In the genomic region with DNA sequence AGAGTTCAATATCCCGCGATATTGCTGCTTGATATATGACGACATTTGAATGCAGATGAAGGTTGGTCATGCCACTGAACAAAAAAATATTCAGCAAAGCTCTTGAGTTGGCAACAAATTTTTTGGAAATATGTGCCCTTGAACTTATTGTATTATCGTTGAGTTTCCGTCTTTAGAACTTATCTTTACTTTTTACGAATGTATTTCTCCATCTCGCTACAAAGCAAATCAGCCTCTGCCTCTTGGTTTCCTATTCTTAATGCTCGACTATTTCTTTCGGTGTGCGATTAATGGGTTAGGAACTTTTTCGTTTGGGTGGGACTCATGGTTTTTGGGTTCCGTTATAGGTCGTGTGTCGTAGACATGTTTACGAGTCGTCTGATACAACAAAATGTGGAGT, we compare ENCODE assay signal across 1 fruit fly cellular context.
TF ChIP-seq lines count a peak whose summit lies in the region.

No protein-coding gene starts in this region.

TF ChIP-seq in whole organism, embryonic, 481 proteins besides CTCF, POLR2A, EP300 and RAD21 (continued from another document and continues in another):
- TF ChIP-seq CG7556 (GFP tag; optimal IDR thresholded peaks at IDR 0.05; lab: Kevin White, UChicago) (peak; percentile 57), cas (GFP tag; IDR thresholded peaks at IDR 0.05; lab: Robert Waterston, UW) (no peak), bcd (GFP tag; optimal IDR thresholded peaks at IDR 0.05; lab: Kevin White, UChicago) (peak; percentile 56), Scr (GFP tag; IDR thresholded peaks at IDR 0.05; lab: Robert Waterston, UW; ENCODE audit: partially characterized antibody) (no peak), Dek (tag; optimal IDR thresholded peaks at IDR 0.05; lab: Kevin White, UChicago) (no peak), gt (GFP tag; IDR thresholded peaks at IDR 0.05; lab: Robert Waterston, UW) (peak; percentile 24; the same call in 1 of the 2 replicates), BtbVII (GFP tag; optimal IDR thresholded peaks at IDR 0.05; lab: Kevin White, UChicago) (peak; percentile 44), CG1233 (GFP tag; optimal IDR thresholded peaks at IDR 0.05; lab: Kevin White, UChicago) (peak; percentile 13), fd3F (GFP tag; optimal IDR thresholded peaks at IDR 0.05; lab: Kevin White, UChicago) (no peak), CG4360 (GFP tag; IDR thresholded peaks at IDR 0.05; lab: Robert Waterston, UW) (0 out of 2 replicates have a peak, but pooled peaks have one; percentile 4), Aef1 (GFP tag; IDR thresholded peaks at IDR 0.05; lab: Robert Waterston, UW) (no peak; the same call in 2 of the 3 replicates), crp (GFP tag; optimal IDR thresholded peaks at IDR 0.05; lab: Kevin White, UChicago) (no peak), CG12659 (GFP tag; optimal IDR thresholded peaks at IDR 0.05; lab: Kevin White, UChicago) (peak; percentile 50), pum (GFP tag; optimal IDR thresholded peaks at IDR 0.05; lab: Kevin White, UChicago) (peak; percentile 71), zen2 (GFP tag; IDR thresholded peaks at IDR 0.05; lab: Robert Waterston, UW; ENCODE audit: partially characterized antibody) (no peak), Jarid2 (GFP tag; optimal IDR thresholded peaks at IDR 0.05; lab: Kevin White, UChicago) (peak; percentile 9), Ptx1 (GFP tag; IDR thresholded peaks at IDR 0.05; lab: Robert Waterston, UW) (peak; percentile 41), Drgx (GFP tag; IDR thresholded peaks at IDR 0.05; lab: Robert Waterston, UW) (no peak), CG16779 (GFP tag; IDR thresholded peaks at IDR 0.05; lab: Robert Waterston, UW) (no peak), sens-2 (GFP tag; IDR thresholded peaks at IDR 0.05; lab: Robert Waterston, UW) (peak; percentile 72), kay (GFP tag; optimal IDR thresholded peaks at IDR 0.05; lab: Kevin White, UChicago) (peak; percentile 24), tio (GFP tag; optimal IDR thresholded peaks at IDR 0.05; lab: Kevin White, UChicago) (no peak), CG13287 (GFP tag; IDR thresholded peaks at IDR 0.05; lab: Robert Waterston, UW; ENCODE audit: partially characterized antibody) (no peak), NK7.1 (GFP tag; optimal IDR thresholded peaks at IDR 0.05; lab: Kevin White, UChicago) (peak; percentile 4), C15 (GFP tag; IDR thresholded peaks at IDR 0.05; lab: Robert Waterston, UW) (no peak), Doc2 (GFP tag; IDR thresholded peaks at IDR 0.05; lab: Robert Waterston, UW) (no peak), fru (optimal IDR thresholded peaks at IDR 0.05; lab: Kevin White, UChicago) (no peak), maf-S (GFP tag; optimal IDR thresholded peaks at IDR 0.05; lab: Kevin White, UChicago) (no peak), sisA (GFP tag; IDR thresholded peaks at IDR 0.05; lab: Robert Waterston, UW) (peak; percentile 74), tap (tag; optimal IDR thresholded peaks at IDR 0.05; lab: Kevin White, UChicago) (peak; percentile 67), tin (GFP tag; optimal IDR thresholded peaks at IDR 0.05; lab: Kevin White, UChicago) (peak; percentile 68), Lhr (GFP tag; optimal IDR thresholded peaks at IDR 0.05; lab: Kevin White, UChicago) (peak; percentile 49), dpn (GFP tag; optimal IDR thresholded peaks at IDR 0.05; lab: Kevin White, UChicago) (peak; percentile 60 to 75), Lpt (GFP tag; optimal IDR thresholded peaks at IDR 0.05; lab: Kevin White, UChicago) (no peak), Optix (GFP tag; IDR thresholded peaks at IDR 0.05; lab: Robert Waterston, UW) (peak; percentile 60; the same call in 1 of the 3 replicates), ken (GFP tag; IDR thresholded peaks at IDR 0.05; lab: Robert Waterston, UW) (peak; percentile 55; the same call in 2 of the 3 replicates), CG34422 (GFP tag; IDR thresholded peaks at IDR 0.05; lab: Robert Waterston, UW) (peak; percentile 23; the same call in 1 of the 3 replicates), CHES-1-like (GFP tag; optimal IDR thresholded peaks at IDR 0.05; lab: Kevin White, UChicago) (peak; percentile 63), E2f1 (GFP tag; IDR thresholded peaks at IDR 0.05; lab: Robert Waterston, UW) (peak; percentile 44), caup (GFP tag; optimal IDR thresholded peaks at IDR 0.05; lab: Kevin White, UChicago; ENCODE audit: severe bottlenecking) (peak; percentile 24), CG7928 (GFP tag; optimal IDR thresholded peaks at IDR 0.05; lab: Kevin White, UChicago) (no peak), CG11723 (GFP tag; optimal IDR thresholded peaks at IDR 0.05; lab: Kevin White, UChicago) (peak; percentile 15), Sox100B (GFP tag; optimal IDR thresholded peaks at IDR 0.05; lab: Kevin White, UChicago) (peak; percentile 61), CG2199 (GFP tag; IDR thresholded peaks at IDR 0.05; lab: Robert Waterston, UW) (0 out of 3 replicates have a peak, but pooled peaks have one; percentile 53), CG18262 (tag; optimal IDR thresholded peaks at IDR 0.05; lab: Kevin White, UChicago) (peak; percentile 85), CG12942 (GFP tag; optimal IDR thresholded peaks at IDR 0.05; lab: Kevin White, UChicago) (peak; percentile 6), otp (GFP tag; IDR thresholded peaks at IDR 0.05; lab: Robert Waterston, UW) (peak; percentile 83; the same call in 2 of the 3 replicates), ind (GFP tag; optimal IDR thresholded peaks at IDR 0.05; lab: Kevin White, UChicago) (peak; percentile 58), H2.0 (GFP tag; IDR thresholded peaks at IDR 0.05; lab: Robert Waterston, UW) (peak; percentile 68), Sry-δ (GFP tag; optimal IDR thresholded peaks at IDR 0.05; lab: Kevin White, UChicago) (peak; percentile 29), CG16815 (GFP tag; optimal IDR thresholded peaks at IDR 0.05; lab: Kevin White, UChicago) (peak; percentile 52), croc (GFP tag; conservative IDR thresholded peaks at IDR 0.05; lab: Robert Waterston, UW) (peak; percentile 71), CG10321 (GFP tag; IDR thresholded peaks at IDR 0.05; lab: Robert Waterston, UW) (no peak), CG4854 (GFP tag; optimal IDR thresholded peaks at IDR 0.05; lab: Kevin White, UChicago) (no peak), rib (GFP tag; IDR thresholded peaks at IDR 0.05; lab: Robert Waterston, UW) (no peak), corto (GFP tag; optimal IDR thresholded peaks at IDR 0.05; lab: Kevin White, UChicago) (no peak), slbo (GFP tag; IDR thresholded peaks at IDR 0.05; lab: Robert Waterston, UW) (peak; percentile 45; the same call in 1 of the 2 replicates), Nf-YB (GFP tag; optimal IDR thresholded peaks at IDR 0.05; lab: Kevin White, UChicago) (peak; percentile 59), CG12299 (tag; optimal IDR thresholded peaks at IDR 0.05; lab: Kevin White, UChicago) (no peak), nerfin-1 (tag; optimal IDR thresholded peaks at IDR 0.05; lab: Kevin White, UChicago) (peak; percentile 58), gce (GFP tag; IDR thresholded peaks at IDR 0.05; lab: Robert Waterston, UW) (peak; percentile 23; the same call in 1 of the 3 replicates), usp (GFP tag; optimal IDR thresholded peaks at IDR 0.05; lab: Kevin White, UChicago) (no peak), CG32532 (GFP tag; IDR thresholded peaks at IDR 0.05; lab: Robert Waterston, UW) (peak; percentile 39; the same call in 1 of the 2 replicates), CG4820 (GFP tag; optimal IDR thresholded peaks at IDR 0.05; lab: Kevin White, UChicago) (peak; percentile 74), TFAM (GFP tag; optimal IDR thresholded peaks at IDR 0.05; lab: Kevin White, UChicago) (peak; percentile 10), gfzf (GFP tag; optimal IDR thresholded peaks at IDR 0.05; lab: Kevin White, UChicago) (no peak), grau (tag; optimal IDR thresholded peaks at IDR 0.05; lab: Kevin White, UChicago) (peak; percentile 77), schlank (tag; optimal IDR thresholded peaks at IDR 0.05; lab: Kevin White, UChicago) (no peak), CG10565 (GFP tag; optimal IDR thresholded peaks at IDR 0.05; lab: Kevin White, UChicago) (no peak), CG11456 (GFP tag; IDR thresholded peaks at IDR 0.05; lab: Robert Waterston, UW) (0 out of 3 replicates have a peak, but pooled peaks have one; percentile 50), CG4404 (GFP tag; IDR thresholded peaks at IDR 0.05; lab: Robert Waterston, UW) (no peak), inv (GFP tag; IDR thresholded peaks at IDR 0.05; lab: Robert Waterston, UW; ENCODE audit: partially characterized antibody) (no peak), dati (GFP tag; IDR thresholded peaks at IDR 0.05; lab: Robert Waterston, UW) (no peak), CG2129 (GFP tag; IDR thresholded peaks at IDR 0.05; lab: Robert Waterston, UW; ENCODE audit: partially characterized antibody) (no peak), emc (GFP tag; optimal IDR thresholded peaks at IDR 0.05; lab: Kevin White, UChicago) (no peak), NC2α (GFP tag; optimal IDR thresholded peaks at IDR 0.05; lab: Kevin White, UChicago) (peak; percentile 74), run (tag; optimal IDR thresholded peaks at IDR 0.05; lab: Kevin White, UChicago) (no peak), zfh1 (GFP tag; IDR thresholded peaks at IDR 0.05; lab: Robert Waterston, UW) (peak; percentile 59; the same call in 1 of the 3 replicates), eyg (GFP tag; optimal IDR thresholded peaks at IDR 0.05; lab: Kevin White, UChicago) (peak; percentile 25), Hand (GFP tag; optimal IDR thresholded peaks at IDR 0.05; lab: Kevin White, UChicago) (peak; percentile 21), CG18764 (GFP tag; optimal IDR thresholded peaks at IDR 0.05; lab: Kevin White, UChicago) (peak; percentile 50), NfI (GFP tag; optimal IDR thresholded peaks at IDR 0.05; lab: Kevin White, UChicago) (peak; percentile 68), da (GFP tag; optimal IDR thresholded peaks at IDR 0.05; lab: Kevin White, UChicago) (no peak), fu2 (GFP tag; optimal IDR thresholded peaks at IDR 0.05; lab: Kevin White, UChicago) (peak; percentile 51), CG11398 (GFP tag; optimal IDR thresholded peaks at IDR 0.05; lab: Kevin White, UChicago) (peak; percentile 43), CG5953 (GFP tag; IDR thresholded peaks at IDR 0.05; lab: Robert Waterston, UW) (peak; percentile 43; the same call in 1 of the 2 replicates), CG4282 (GFP tag; optimal IDR thresholded peaks at IDR 0.05; lab: Kevin White, UChicago) (no peak), Eip74EF (GFP tag; optimal IDR thresholded peaks at IDR 0.05; lab: Kevin White, UChicago) (peak in 1 of 2 experiments; percentile 8), CG2889 (GFP tag; IDR thresholded peaks at IDR 0.05; lab: Robert Waterston, UW) (no peak), lbe (GFP tag; optimal IDR thresholded peaks at IDR 0.05; lab: Kevin White, UChicago) (no peak), jigr1 (GFP tag; IDR thresholded peaks at IDR 0.05; lab: Robert Waterston, UW) (no peak), jing (GFP tag; optimal IDR thresholded peaks at IDR 0.05; lab: Kevin White, UChicago) (no peak), hb (GFP tag; IDR thresholded peaks at IDR 0.05; lab: Robert Waterston, UW; ENCODE audit: partially characterized antibody) (no peak), CG1024 (GFP tag; IDR thresholded peaks at IDR 0.05; lab: Robert Waterston, UW) (0 out of 2 replicates have a peak, but pooled peaks have one; percentile 12), gem (tag; optimal IDR thresholded peaks at IDR 0.05; lab: Kevin White, UChicago) (peak; percentile 84), sqz (GFP tag; optimal IDR thresholded peaks at IDR 0.05; lab: Kevin White, UChicago) (peak; percentile 51), disco-r (GFP tag; optimal IDR thresholded peaks at IDR 0.05; lab: Kevin White, UChicago) (no peak), CkIIα-i1 (GFP tag; IDR thresholded peaks at IDR 0.05; lab: Robert Waterston, UW) (no peak), HLH3B (GFP tag; IDR thresholded peaks at IDR 0.05; lab: Robert Waterston, UW) (peak; percentile 60), gcm2 (GFP tag; optimal IDR thresholded peaks at IDR 0.05; lab: Kevin White, UChicago) (peak; percentile 34), shn (GFP tag; optimal IDR thresholded peaks at IDR 0.05; lab: Kevin White, UChicago) (no peak), Dll (GFP tag; IDR thresholded peaks at IDR 0.05; lab: Robert Waterston, UW; ENCODE audit: partially characterized antibody) (no peak), CG2116 (GFP tag; optimal IDR thresholded peaks at IDR 0.05; lab: Kevin White, UChicago) (peak; percentile 13), lilli (GFP tag; optimal IDR thresholded peaks at IDR 0.05; lab: Kevin White, UChicago) (peak; percentile 68), CG8359 (GFP tag; optimal IDR thresholded peaks at IDR 0.05; lab: Kevin White, UChicago; ENCODE audit: borderline replicate concordance) (peak; percentile 49), sna (GFP tag; IDR thresholded peaks at IDR 0.05; lab: Robert Waterston, UW; ENCODE audit: partially characterized antibody) (no peak), CG3163 (GFP tag; optimal IDR thresholded peaks at IDR 0.05; lab: Kevin White, UChicago) (peak; percentile 54), CG15269 (tag; optimal IDR thresholded peaks at IDR 0.05; lab: Kevin White, UChicago) (peak; percentile 60), Rx (GFP tag; IDR thresholded peaks at IDR 0.05; lab: Robert Waterston, UW) (0 out of 2 replicates have a peak, but pooled peaks have one; percentile 16), CG6654 (GFP tag; optimal IDR thresholded peaks at IDR 0.05; lab: Kevin White, UChicago) (peak; percentile 37), CG12236 (GFP tag; optimal IDR thresholded peaks at IDR 0.05; lab: Kevin White, UChicago) (peak; percentile 67), z (GFP tag; IDR thresholded peaks at IDR 0.05; lab: Robert Waterston, UW) (no peak), CG31224 (GFP tag; IDR thresholded peaks at IDR 0.05; lab: Robert Waterston, UW) (no peak), CG11560 (tag; IDR thresholded peaks at IDR 0.05; lab: Robert Waterston, UW) (no peak), bigmax (GFP tag; optimal IDR thresholded peaks at IDR 0.05; lab: Kevin White, UChicago) (no peak), seq (GFP tag; IDR thresholded peaks at IDR 0.05; lab: Robert Waterston, UW) (no peak), CG1792 (GFP tag; optimal IDR thresholded peaks at IDR 0.05; lab: Kevin White, UChicago) (peak; percentile 53), dan (GFP tag; IDR thresholded peaks at IDR 0.05; lab: Robert Waterston, UW) (peak; percentile 10; the same call in 1 of the 2 replicates), Oaz (GFP tag; IDR thresholded peaks at IDR 0.05; lab: Robert Waterston, UW) (no peak), CG8281 (tag; optimal IDR thresholded peaks at IDR 0.05; lab: Kevin White, UChicago) (peak; percentile 20), CG10209 (GFP tag; optimal IDR thresholded peaks at IDR 0.05; lab: Kevin White, UChicago) (peak; percentile 73), Antp (GFP tag; optimal IDR thresholded peaks at IDR 0.05; lab: Kevin White, UChicago) (peak; percentile 81), Med (GFP tag; lab: Kevin White, UChicago) (peak; percentile 81), CG17912 (GFP tag; optimal IDR thresholded peaks at IDR 0.05; lab: Kevin White, UChicago) (no peak), CG13775 (GFP tag; optimal IDR thresholded peaks at IDR 0.05; lab: Kevin White, UChicago) (peak; percentile 53)
